Fruit fly (Drosophila melanogaster) Kc167 (cell line): ENCODE results near the gene CG43401.

Source experiments
- Myc ChIP-seq: fragments of >200 bp; optimal IDR thresholded peaks from 2 replicates; lab custom pipeline; 2017; ENCODE audit warnings: missing external identifiers
- Sin3A ChIP-seq: fragments of >200 bp; optimal IDR thresholded peaks from 2 replicates; lab custom pipeline; 2018; ENCODE audit warnings: missing external identifiers
- h ChIP-seq: fragments of >200 bp; optimal IDR thresholded peaks from 3 replicates; lab custom pipeline; 2018; ENCODE audit warnings: missing external identifiers
- insv ChIP-seq: fragments of >200 bp; optimal IDR thresholded peaks from 3 replicates; lab custom pipeline; 2018; ENCODE audit warnings: missing external identifiers
- psq ChIP-seq: fragments of >200 bp; optimal IDR thresholded peaks from 2 replicates; lab custom pipeline; 2017; ENCODE audit warnings: missing external identifiers
- ttk ChIP-seq: sonication (Bioruptor generic); optimal IDR thresholded peaks from 2 replicates; lab custom pipeline; 2017; ENCODE audit warnings: missing external identifiers

Gene CG43401

dm6 chr2L:1431430-1431829 lies 3.2 kb downstream of the CG43401 start:
- TF ChIP-seq Sin3A (lab: Kevin White, UChicago) (no peak), h (lab: Kevin White, UChicago) (no peak), Myc (lab: Kevin White, UChicago) (no peak), insv (no peak), ttk (lab: Kevin White, UChicago) (no peak), psq (lab: Kevin White, UChicago) (no peak)

DNA sequence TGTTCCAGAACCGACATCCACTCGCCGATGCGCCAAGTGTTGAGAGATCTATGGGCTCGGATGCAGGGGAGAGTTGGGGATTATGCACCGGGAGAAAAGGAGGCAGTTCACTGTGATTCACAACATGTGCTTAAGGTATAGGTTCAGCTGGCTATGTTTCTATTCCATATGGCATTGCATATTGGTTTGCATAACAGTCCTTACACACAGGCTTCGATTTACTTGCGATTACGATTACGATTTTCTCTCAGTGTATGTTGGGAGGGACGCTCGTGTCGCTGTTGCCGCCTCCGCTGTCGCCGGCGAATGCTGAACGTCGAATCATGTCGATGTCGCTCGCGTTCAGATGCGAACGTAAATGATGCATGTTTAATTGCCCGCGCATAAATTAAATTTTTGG lies 5.5 kb downstream of the CG43401 start:
- TF ChIP-seq psq (lab: Kevin White, UChicago) (no peak), h (lab: Kevin White, UChicago) (no peak), ttk (lab: Kevin White, UChicago) (no peak), Myc (lab: Kevin White, UChicago) (no peak), Sin3A (lab: Kevin White, UChicago) (no peak), insv (no peak)

DNA sequence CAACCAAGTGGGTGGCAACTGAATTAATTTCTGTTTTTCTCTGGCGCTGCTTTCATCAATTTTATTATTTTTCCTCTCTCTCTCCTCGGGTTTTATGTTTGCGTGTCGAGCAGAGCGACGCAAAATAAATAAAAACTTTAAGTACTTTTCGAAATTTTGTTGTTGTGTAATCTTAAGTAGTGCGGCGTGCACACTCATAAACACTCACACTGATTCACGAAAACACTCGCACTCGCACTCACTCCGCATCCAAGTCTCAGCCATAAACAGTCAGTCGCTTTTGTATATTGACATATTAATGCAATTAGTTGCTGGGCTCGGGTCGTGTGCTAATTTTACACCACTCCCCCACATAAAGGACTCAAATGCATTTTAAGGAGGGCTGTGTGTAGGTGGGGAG lies 6.7 kb downstream of the CG43401 start:
- TF ChIP-seq Myc (lab: Kevin White, UChicago) (no peak), ttk (lab: Kevin White, UChicago) (no peak), h (lab: Kevin White, UChicago) (no peak), Sin3A (lab: Kevin White, UChicago) (no peak)

dm6 chr2L:1435494-1435893 lies 7.2 kb downstream of the CG43401 start:
- TF ChIP-seq insv: no peak
- TF ChIP-seq Myc (lab: Kevin White, UChicago): no peak
- TF ChIP-seq Sin3A (lab: Kevin White, UChicago): no peak
- no peak for TF ChIP-seq psq (lab: Kevin White, UChicago)
- no peak for TF ChIP-seq ttk (lab: Kevin White, UChicago)
- TF ChIP-seq h (lab: Kevin White, UChicago): no peak

dm6 chr2L:1439790-1440422 lies 11.6 kb downstream of the CG43401 start:
- TF ChIP-seq insv: no peak
- TF ChIP-seq h (lab: Kevin White, UChicago): no peak
- TF ChIP-seq Myc (lab: Kevin White, UChicago): no peak
- TF ChIP-seq ttk (lab: Kevin White, UChicago): no peak

DNA sequence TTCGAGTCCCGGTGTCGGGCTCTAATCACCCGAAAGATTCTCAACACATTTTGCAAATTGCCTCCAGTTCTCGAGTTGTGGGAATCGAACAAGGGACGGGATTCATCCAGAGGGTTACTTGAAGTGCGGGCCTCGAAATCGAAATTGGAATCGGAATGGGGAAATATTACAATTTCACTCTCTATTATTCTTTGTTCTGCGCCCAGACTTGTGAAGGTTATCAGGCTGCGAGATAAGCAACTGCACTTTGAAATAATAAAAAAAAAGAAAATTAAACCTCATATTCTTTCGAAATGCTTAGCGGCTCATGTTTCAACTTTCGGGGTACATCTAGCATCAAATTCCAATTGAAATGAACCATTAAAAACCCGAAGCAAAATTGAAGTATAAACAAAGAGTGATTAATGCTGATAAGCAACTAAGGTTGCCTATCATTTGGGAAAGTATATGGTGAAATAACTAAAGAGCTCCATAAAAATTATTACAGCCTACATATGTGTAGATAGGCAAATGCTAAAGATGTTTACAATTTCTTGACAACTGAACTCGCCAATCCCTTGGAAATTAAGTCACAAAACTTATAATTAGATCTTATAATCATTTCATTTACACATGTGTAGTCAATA lies 13.9 kb downstream of the CG43401 start, which contains the start of gene CG43402:
TSS of gene CG43402 (plus strand) at position 576 of the 626 bp plus-strand sequence.
- no peak for TF ChIP-seq Myc (lab: Kevin White, UChicago)
- no peak for TF ChIP-seq Sin3A (lab: Kevin White, UChicago)
- no peak for TF ChIP-seq psq (lab: Kevin White, UChicago)
- TF ChIP-seq ttk (lab: Kevin White, UChicago): no peak
- no peak for TF ChIP-seq insv
- no peak for TF ChIP-seq h (lab: Kevin White, UChicago)

DNA sequence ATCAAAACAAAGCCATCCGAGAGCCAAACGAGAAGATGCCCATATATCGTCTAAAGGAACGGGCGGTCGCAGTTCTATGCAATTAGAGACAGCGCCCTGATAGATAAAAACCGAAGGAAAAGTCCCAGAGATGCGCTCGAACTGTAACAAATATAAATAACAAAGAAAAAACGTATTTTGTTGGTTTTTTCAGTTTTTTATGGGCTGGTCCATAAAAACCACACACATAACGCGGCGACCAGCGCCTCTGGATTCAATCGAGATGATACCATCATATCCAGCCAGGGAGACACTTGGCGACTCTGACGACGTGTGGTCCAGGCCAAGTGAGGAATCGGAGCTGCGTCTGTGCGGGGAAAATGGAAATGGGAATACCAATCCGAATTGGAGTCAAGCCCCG lies 15.2 kb downstream of the CG43401 start:
- no peak for TF ChIP-seq psq (lab: Kevin White, UChicago)
- no peak for TF ChIP-seq Myc (lab: Kevin White, UChicago)
- TF ChIP-seq insv: no peak
- no peak for TF ChIP-seq ttk (lab: Kevin White, UChicago)
- no peak for TF ChIP-seq h (lab: Kevin White, UChicago)
- TF ChIP-seq Sin3A (lab: Kevin White, UChicago): no peak

DNA sequence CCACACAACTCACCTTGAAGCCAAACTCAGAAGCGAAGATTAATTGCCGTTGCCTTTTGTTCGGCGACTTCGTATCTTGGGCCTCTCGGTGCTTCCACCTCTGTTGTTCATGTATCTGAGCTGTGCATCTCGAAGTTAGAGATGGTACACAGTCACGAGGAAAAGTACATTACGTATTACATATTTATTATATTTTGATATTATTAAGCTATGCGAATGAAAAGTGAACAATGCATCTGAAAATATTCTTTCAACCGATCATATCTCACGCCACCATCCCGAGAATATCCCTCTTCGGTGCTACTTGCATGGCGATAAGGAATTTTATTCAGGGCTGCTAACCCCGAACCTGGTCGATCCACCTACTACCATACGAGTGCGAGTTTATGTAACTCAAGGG lies 16.8 kb downstream of the CG43401 start:
- no peak for TF ChIP-seq ttk (lab: Kevin White, UChicago)
- no peak for TF ChIP-seq psq (lab: Kevin White, UChicago)
- TF ChIP-seq Sin3A (lab: Kevin White, UChicago): no peak
- TF ChIP-seq insv: no peak
- TF ChIP-seq Myc (lab: Kevin White, UChicago): no peak

DNA sequence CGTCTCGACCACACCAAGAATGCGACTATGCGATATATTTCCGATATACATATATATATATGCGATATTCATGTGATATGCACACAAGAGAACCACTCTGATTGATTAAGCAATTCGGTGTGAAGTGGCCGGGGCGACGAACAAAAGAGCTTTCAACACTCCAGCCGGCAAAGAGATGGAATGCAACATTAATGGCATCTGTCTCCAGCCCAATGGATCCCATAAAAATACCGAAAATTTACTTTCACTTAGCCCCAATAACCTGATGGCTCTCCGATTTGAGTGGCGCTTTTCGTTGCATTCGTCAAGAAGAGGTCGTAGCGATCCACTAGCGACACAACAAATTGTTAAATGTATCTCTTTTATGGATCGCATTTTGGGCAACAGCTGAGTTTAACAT lies 18.5 kb downstream of the CG43401 start:
- TF ChIP-seq insv: no peak
- TF ChIP-seq psq (lab: Kevin White, UChicago): no peak
- no peak for TF ChIP-seq ttk (lab: Kevin White, UChicago)
- TF ChIP-seq Sin3A (lab: Kevin White, UChicago): no peak

DNA sequence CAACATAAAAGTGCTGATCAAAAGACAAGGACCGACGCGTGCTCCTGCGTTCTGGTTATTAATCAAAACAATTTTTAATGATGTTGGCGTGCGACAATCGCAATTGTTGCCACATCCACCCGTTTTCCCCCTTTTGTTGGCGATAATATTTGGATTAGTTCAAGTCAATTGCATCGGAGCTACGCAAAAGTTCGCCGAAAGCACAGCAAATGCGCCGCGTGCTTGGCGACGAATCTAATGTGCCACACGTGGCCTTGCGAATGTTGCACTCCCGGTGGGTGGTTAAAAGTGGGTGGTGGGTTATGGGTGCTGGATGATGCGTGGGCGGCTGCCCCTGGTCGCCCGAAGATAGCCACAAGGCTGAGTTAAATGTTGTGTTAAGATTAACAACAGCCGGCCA lies 19.4 kb downstream of the CG43401 start:
- TF ChIP-seq ttk (lab: Kevin White, UChicago) (no peak), psq (lab: Kevin White, UChicago) (no peak), Myc (lab: Kevin White, UChicago) (no peak), insv (no peak), Sin3A (lab: Kevin White, UChicago) (no peak), h (lab: Kevin White, UChicago) (no peak)

DNA sequence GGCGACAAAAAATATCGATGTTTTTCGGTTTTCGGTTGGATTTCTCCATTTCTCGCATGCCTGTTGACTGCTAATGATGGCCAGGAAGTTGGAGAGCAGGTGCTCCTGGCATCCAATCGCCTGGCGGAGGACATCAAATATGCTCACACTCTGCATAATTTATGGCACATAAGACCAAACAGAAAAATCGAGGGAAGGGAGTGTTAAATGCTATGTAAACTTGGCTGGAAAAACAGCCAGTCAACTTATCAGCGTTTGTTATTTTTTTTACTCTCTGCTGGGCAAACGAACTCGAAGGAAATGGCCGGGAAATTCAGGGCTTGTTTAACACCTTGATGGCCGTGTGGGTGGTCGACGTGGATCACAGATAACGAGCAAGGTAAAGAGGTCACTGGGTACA lies 19.9 kb downstream of the CG43401 start:
- TF ChIP-seq psq (lab: Kevin White, UChicago) (no peak), Sin3A (lab: Kevin White, UChicago) (no peak), ttk (lab: Kevin White, UChicago) (no peak), Myc (lab: Kevin White, UChicago) (no peak), h (lab: Kevin White, UChicago) (no peak), insv (no peak)

- TF ChIP-seq ttk (lab: Kevin White, UChicago) (no peak), insv (no peak)
These were observed 21.6 kb downstream of the CG43401 start for dm6 chr2L:1449718-1450441.
